Fruit fly (Drosophila melanogaster) Kc167 (cell line): ENCODE measurements around the gene CG45071.

Experiments used
- Myc ChIP-seq: fragments of >200 bp; optimal IDR thresholded peaks from 2 replicates; lab custom pipeline; 2017; ENCODE audit warnings: missing external identifiers
- Sin3A ChIP-seq: fragments of >200 bp; optimal IDR thresholded peaks from 2 replicates; lab custom pipeline; 2018; ENCODE audit warnings: missing external identifiers
- h ChIP-seq: fragments of >200 bp; optimal IDR thresholded peaks from 3 replicates; lab custom pipeline; 2018; ENCODE audit warnings: missing external identifiers
- insv ChIP-seq: fragments of >200 bp; optimal IDR thresholded peaks from 3 replicates; lab custom pipeline; 2018; ENCODE audit warnings: missing external identifiers
- psq ChIP-seq: fragments of >200 bp; optimal IDR thresholded peaks from 2 replicates; lab custom pipeline; 2017; ENCODE audit warnings: missing external identifiers
- ttk ChIP-seq: sonication (Bioruptor generic); optimal IDR thresholded peaks from 2 replicates; lab custom pipeline; 2017; ENCODE audit warnings: missing external identifiers

Gene CG45071

dm6 chr3L:15105566-15106207, at the start of gene CG45071:
TSS of gene CG45071 (plus strand) at chr3L:15105882.
- TF ChIP-seq h (lab: Kevin White, UChicago) (no peak), psq (lab: Kevin White, UChicago) (no peak), insv (lab: Kevin White, UChicago) (no peak), Sin3A (lab: Kevin White, UChicago) (no peak), ttk (no peak), Myc (no peak)

DNA sequence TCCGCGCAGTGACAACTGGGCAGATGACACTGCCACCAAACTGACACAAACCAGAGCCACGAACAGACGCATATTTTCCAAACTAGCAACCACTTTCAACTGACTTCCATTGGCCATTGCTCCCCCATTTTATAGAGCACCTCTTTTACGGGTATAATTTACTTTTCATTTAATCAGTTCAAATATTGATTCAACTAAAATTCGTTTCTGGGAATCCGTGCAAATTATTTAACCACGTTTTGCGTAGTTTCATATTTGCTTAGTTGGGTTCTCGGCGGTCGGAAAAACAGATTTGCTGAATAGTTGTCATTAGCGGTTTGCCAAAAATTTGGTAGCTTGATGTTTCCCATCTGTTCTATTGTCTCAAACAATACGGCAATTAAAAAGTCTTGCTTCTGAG, 44.1 kb upstream of the CG45071 start, which contains the start of gene CG13460:
TSS of gene CG13460 (minus strand) at position 101 of the 400 bp plus-strand sequence.
- no peak for TF ChIP-seq insv (lab: Kevin White, UChicago)
- TF ChIP-seq Myc = no peak
- no peak for TF ChIP-seq ttk
- TF ChIP-seq Sin3A (lab: Kevin White, UChicago) = no peak
- TF ChIP-seq psq (lab: Kevin White, UChicago) = no peak
- no peak for TF ChIP-seq h (lab: Kevin White, UChicago)

- TF ChIP-seq ttk (no peak), Myc (no peak), psq (lab: Kevin White, UChicago) (no peak), h (lab: Kevin White, UChicago) (no peak), Sin3A (lab: Kevin White, UChicago) (no peak), insv (lab: Kevin White, UChicago) (no peak)
Observed at dm6 chr3L:15064877-15065276, 40.8 kb upstream of the CG45071 start, which contains the start of gene Sytbeta. TSS of gene Sytbeta (minus strand) at chr3L:15064977.

- no peak for TF ChIP-seq Sin3A (lab: Kevin White, UChicago)
- no peak for TF ChIP-seq psq (lab: Kevin White, UChicago)
- TF ChIP-seq ttk = no peak
Observed at dm6 chr3L:15072149-15072548, 33.5 kb upstream of the CG45071 start.

DNA sequence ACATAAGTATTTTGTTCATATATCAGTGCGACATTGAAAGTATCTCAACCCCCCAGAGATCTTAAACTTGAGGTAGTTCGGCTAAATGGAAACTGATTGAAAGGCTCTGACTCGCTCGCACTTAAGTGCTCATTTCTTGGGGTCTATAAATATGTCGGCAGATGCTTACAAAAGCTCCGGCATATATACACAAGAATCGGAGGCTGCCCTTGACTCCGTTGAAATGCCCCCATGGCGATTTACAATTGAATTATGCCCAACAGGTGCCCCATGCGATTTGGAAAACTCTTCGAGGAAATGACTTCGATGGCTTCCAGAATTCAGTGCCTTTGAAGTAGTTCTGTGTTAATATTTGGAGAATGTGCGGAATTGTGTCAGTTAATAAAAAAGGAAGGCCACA, 32.0 kb upstream of the CG45071 start:
- TF ChIP-seq ttk (no peak), h (lab: Kevin White, UChicago) (no peak), Sin3A (lab: Kevin White, UChicago) (no peak), psq (lab: Kevin White, UChicago) (no peak), insv (lab: Kevin White, UChicago) (no peak), Myc (no peak)

dm6 chr3L:15076380-15076779, 29.3 kb upstream of the CG45071 start:
- TF ChIP-seq psq (lab: Kevin White, UChicago) = no peak
- TF ChIP-seq Myc = no peak
- no peak for TF ChIP-seq insv (lab: Kevin White, UChicago)
- no peak for TF ChIP-seq h (lab: Kevin White, UChicago)
- no peak for TF ChIP-seq Sin3A (lab: Kevin White, UChicago)
- TF ChIP-seq ttk = no peak

- TF ChIP-seq ttk = no peak
- no peak for TF ChIP-seq Myc
- TF ChIP-seq h (lab: Kevin White, UChicago) = no peak
- no peak for TF ChIP-seq insv (lab: Kevin White, UChicago)
- TF ChIP-seq psq (lab: Kevin White, UChicago) = no peak
- no peak for TF ChIP-seq Sin3A (lab: Kevin White, UChicago)
Observed at dm6 chr3L:15078347-15078746, 27.3 kb upstream of the CG45071 start, which contains the start of gene Or71a. TSS of gene Or71a (minus strand) at chr3L:15078447.

- no peak for TF ChIP-seq Sin3A (lab: Kevin White, UChicago)
- no peak for TF ChIP-seq insv (lab: Kevin White, UChicago)
- no peak for TF ChIP-seq ttk
- TF ChIP-seq Myc = no peak
- TF ChIP-seq h (lab: Kevin White, UChicago) = no peak
- TF ChIP-seq psq (lab: Kevin White, UChicago) = no peak
Observed at dm6 chr3L:15079278-15079677, 26.4 kb upstream of the CG45071 start.

dm6 chr3L:15084288-15084687, 21.4 kb upstream of the CG45071 start:
- TF ChIP-seq Sin3A (lab: Kevin White, UChicago) (no peak), psq (lab: Kevin White, UChicago) (no peak), insv (lab: Kevin White, UChicago) (no peak), ttk (no peak), Myc (no peak), h (lab: Kevin White, UChicago) (no peak)

- TF ChIP-seq Sin3A (lab: Kevin White, UChicago) (no peak), ttk (no peak), insv (lab: Kevin White, UChicago) (no peak), Myc (no peak)
Observed at dm6 chr3L:15088285-15088684, 17.4 kb upstream of the CG45071 start.

DNA sequence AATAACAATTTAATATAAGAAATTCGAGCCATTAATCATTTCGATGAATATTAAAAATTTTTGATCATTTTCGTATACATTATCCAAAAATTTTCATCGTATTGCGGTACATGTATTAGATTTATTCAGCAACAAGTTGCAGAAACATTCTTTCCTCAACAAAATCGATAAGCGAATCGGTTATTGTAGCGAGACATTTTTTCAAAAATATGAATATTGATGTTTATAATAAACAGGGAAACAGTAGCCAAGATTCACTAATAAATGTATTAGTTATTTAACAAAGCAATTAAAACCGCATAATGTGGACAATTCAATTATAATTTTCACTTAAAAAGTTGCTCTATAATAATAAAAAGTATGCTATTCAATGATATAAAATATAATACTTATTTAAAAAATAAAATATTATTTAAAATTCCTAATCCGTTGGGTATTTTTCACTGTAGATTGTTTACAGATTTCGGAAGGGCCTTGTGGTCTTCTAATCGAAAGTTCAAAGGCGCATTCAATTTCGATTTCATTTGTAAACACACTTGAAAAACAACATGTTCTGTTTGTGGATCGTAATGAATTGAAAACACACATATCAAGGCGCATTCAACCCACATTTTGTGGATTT, 16.5 kb upstream of the CG45071 start:
- TF ChIP-seq Sin3A (lab: Kevin White, UChicago) (no peak), ttk (no peak), insv (lab: Kevin White, UChicago) (no peak), Myc (no peak), h (lab: Kevin White, UChicago) (no peak), psq (lab: Kevin White, UChicago) (no peak)

- TF ChIP-seq Myc (no peak), h (lab: Kevin White, UChicago) (no peak), Sin3A (lab: Kevin White, UChicago) (no peak), ttk (no peak), psq (lab: Kevin White, UChicago) (no peak), insv (lab: Kevin White, UChicago) (no peak)
Observed at dm6 chr3L:15089887-15090679, 15.6 kb upstream of the CG45071 start.
